Fruit fly (Drosophila melanogaster): ENCODE measurements around the gene Pep.

- TF ChIP-seq CG8478 (optimal IDR thresholded peaks at IDR 0.05) (no peak), CTCF (optimal IDR thresholded peaks at IDR 0.05) (no peak)
Measured at dm6 chr3L:17619209-17619705, 25.6 kb downstream of the Pep start, which contains the start of gene Eip74EF.
